Fruit fly (Drosophila melanogaster): ENCODE results near the gene alpha4GT1.

The alpha4GT1 gene

DNA sequence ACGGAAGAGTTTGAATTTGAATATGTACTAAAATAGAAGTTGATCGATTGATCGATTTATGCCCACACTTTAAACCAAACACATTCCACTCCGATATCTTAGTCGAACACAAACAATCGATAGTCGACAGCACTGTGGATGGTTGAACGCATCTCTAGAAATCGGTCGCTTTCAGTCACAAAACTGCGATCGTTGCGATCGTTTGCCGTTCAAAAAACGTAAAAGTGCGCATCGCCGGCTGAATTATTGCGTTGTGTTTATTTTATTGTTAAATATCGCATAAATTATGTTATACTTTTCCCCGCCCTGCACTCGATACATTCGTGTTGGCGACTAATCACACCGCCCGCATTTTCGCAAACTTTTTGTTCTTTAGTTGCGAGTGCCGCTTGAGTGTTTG is 23.8 kb downstream of the alpha4GT1 start, which contains the start of gene Ccdc85 (continued):
- peak; percentile 36 for TF ChIP-seq MESR4 (GFP tag; optimal IDR thresholded peaks at IDR 0.05)
- TF ChIP-seq CG4328 (GFP tag; optimal IDR thresholded peaks at IDR 0.05) = no peak
- TF ChIP-seq Vsx1 (GFP tag; optimal IDR thresholded peaks at IDR 0.05) = no peak
- TF ChIP-seq sens (GFP tag) = peak; percentile 78
- TF ChIP-seq ATbp (GFP tag; optimal IDR thresholded peaks at IDR 0.05) = no peak
- no peak for TF ChIP-seq cas (GFP tag; IDR thresholded peaks at IDR 0.05)
- TF ChIP-seq fd64A (GFP tag; optimal IDR thresholded peaks at IDR 0.05) = no peak
- no peak for TF ChIP-seq CG11085 (GFP tag; IDR thresholded peaks at IDR 0.05)
- no peak for TF ChIP-seq CG10654 (GFP tag; optimal IDR thresholded peaks at IDR 0.05)
- peak; percentile 34 for TF ChIP-seq Xbp1 (GFP tag; optimal IDR thresholded peaks at IDR 0.05)
- no peak for TF ChIP-seq Hr78 (GFP tag; optimal IDR thresholded peaks at IDR 0.05)
- TF ChIP-seq CG3065 (GFP tag; optimal IDR thresholded peaks at IDR 0.05) = no peak
- no peak for TF ChIP-seq otp (GFP tag; IDR thresholded peaks at IDR 0.05)
- TF ChIP-seq Dip3 (GFP tag; optimal IDR thresholded peaks at IDR 0.05) = no peak
- TF ChIP-seq lab (GFP tag; optimal IDR thresholded peaks at IDR 0.05) = no peak
- TF ChIP-seq mld (GFP tag; IDR thresholded peaks at IDR 0.05; ENCODE audit: partially characterized antibody) = peak; percentile 98
- TF ChIP-seq Pdp1 (GFP tag; optimal IDR thresholded peaks at IDR 0.05) = no peak
- TF ChIP-seq CG15011 (GFP tag; optimal IDR thresholded peaks at IDR 0.05) = no peak
- TF ChIP-seq chm (GFP tag; IDR thresholded peaks at IDR 0.05) = no peak
- no peak for TF ChIP-seq nau (GFP tag; optimal IDR thresholded peaks at IDR 0.05)
- no peak for TF ChIP-seq Ada2b (GFP tag; IDR thresholded peaks at IDR 0.05)
- peak; percentile 8 for TF ChIP-seq nom (GFP tag; optimal IDR thresholded peaks at IDR 0.05)
- peak; percentile 70 for TF ChIP-seq vvl (GFP tag; IDR thresholded peaks at IDR 0.05)
- no peak for TF ChIP-seq MTF-1 (GFP tag; optimal IDR thresholded peaks at IDR 0.05; ENCODE audit: borderline replicate concordance)
- TF ChIP-seq CG30431 (GFP tag; optimal IDR thresholded peaks at IDR 0.05) = no peak
- TF ChIP-seq dmrt99B (tag; optimal IDR thresholded peaks at IDR 0.05) = no peak
- TF ChIP-seq Dll (GFP tag; IDR thresholded peaks at IDR 0.05; ENCODE audit: partially characterized antibody) = peak; percentile 93
- peak; percentile 100 for TF ChIP-seq tna (GFP tag; IDR thresholded peaks at IDR 0.05; ENCODE audit: partially characterized antibody)
- no peak for TF ChIP-seq Ets65A (GFP tag)
- TF ChIP-seq vnd (GFP tag; IDR thresholded peaks at IDR 0.05; ENCODE audit: partially characterized antibody) = peak; percentile 94
- 0 out of 2 replicates have a peak, but pooled peaks have one; percentile 13 for TF ChIP-seq slbo (GFP tag; IDR thresholded peaks at IDR 0.05)
- no peak for TF ChIP-seq ab (GFP tag; optimal IDR thresholded peaks at IDR 0.05)
- TF ChIP-seq Fer3 (tag; optimal IDR thresholded peaks at IDR 0.05) = no peak
- peak; percentile 88 for TF ChIP-seq CG2116 (GFP tag; optimal IDR thresholded peaks at IDR 0.05)
- TF ChIP-seq CG32532 (GFP tag; IDR thresholded peaks at IDR 0.05) = peak; percentile 20; the same call in 1 of the 2 replicates
- TF ChIP-seq hkb (optimal IDR thresholded peaks at IDR 0.05) = no peak
- 0 out of 2 replicates have a peak, but pooled peaks have one; percentile 7 for TF ChIP-seq hkb (GFP tag; IDR thresholded peaks at IDR 0.05)
- no peak for TF ChIP-seq CG10274 (GFP tag; optimal IDR thresholded peaks at IDR 0.05)
- no peak for TF ChIP-seq ind (GFP tag; optimal IDR thresholded peaks at IDR 0.05)
- TF ChIP-seq inv (GFP tag; IDR thresholded peaks at IDR 0.05; ENCODE audit: partially characterized antibody) = peak; percentile 84
- TF ChIP-seq Optix (GFP tag; IDR thresholded peaks at IDR 0.05) = no peak
- peak; percentile 97 for TF ChIP-seq CG34224 (GFP tag; IDR thresholded peaks at IDR 0.05; ENCODE audit: partially characterized antibody)
- peak; percentile 94 for TF ChIP-seq Jarid2 (GFP tag; optimal IDR thresholded peaks at IDR 0.05)
- TF ChIP-seq HmgD (GFP tag; optimal IDR thresholded peaks at IDR 0.05) = no peak
- TF ChIP-seq repo (GFP tag; optimal IDR thresholded peaks at IDR 0.05) = no peak
- TF ChIP-seq CG7271 (tag; optimal IDR thresholded peaks at IDR 0.05) = no peak
- TF ChIP-seq CG9817 (tag; optimal IDR thresholded peaks at IDR 0.05) = no peak
- TF ChIP-seq h (optimal IDR thresholded peaks at IDR 0.05) = no peak
- TF ChIP-seq Antp (GFP tag; optimal IDR thresholded peaks at IDR 0.05) = no peak
- TF ChIP-seq CG12744 (GFP tag; optimal IDR thresholded peaks at IDR 0.05) = no peak
- TF ChIP-seq chn (GFP tag; optimal IDR thresholded peaks at IDR 0.05) = no peak

Data from whole organism, embryonic.